Fruit fly (Drosophila melanogaster) whole organism, embryonic: Measurements from ENCODE around the gene ps.

Source experiments
- Atf6 ChIP-seq: fragments of 200-800 bp; sonication (Bioruptor generic); IDR thresholded peaks from 2 replicates; pipeline ENCODE4 v1.3.6; 2022; ENCODE audit warnings: missing biosample characterization, missing genetic modification characterization
- CG10979 ChIP-seq: fragments of 200-800 bp; sonication (Bioruptor generic); optimal IDR thresholded peaks from 2 replicates; lab custom pipeline; 2018; ENCODE audit warnings: missing biosample characterization, mild to moderate bottlenecking, missing genetic modification characterization, moderate library complexity
- CG12769 ChIP-seq: fragments of 200-800 bp; sonication (Bioruptor generic); optimal IDR thresholded peaks from 2 replicates; lab custom pipeline; 2019; ENCODE audit warnings: missing biosample characterization, mild to moderate bottlenecking, missing genetic modification characterization, moderate library complexity
- CG12942 ChIP-seq: fragments of 200-800 bp; sonication (Bioruptor generic); optimal IDR thresholded peaks from 3 replicates; lab custom pipeline; 2016; ENCODE audit warnings: missing biosample characterization, missing genetic modification characterization
- CG13624 ChIP-seq: fragments of 200-800 bp; sonication (Bioruptor generic); optimal IDR thresholded peaks from 2 replicates; lab custom pipeline; 2016; ENCODE audit warnings: missing biosample characterization, missing genetic modification characterization
- CG13894 ChIP-seq: fragments of 200-800 bp; sonication (Bioruptor generic); optimal IDR thresholded peaks from 3 replicates; lab custom pipeline; 2018; ENCODE audit warnings: missing biosample characterization, mild to moderate bottlenecking, missing genetic modification characterization, moderate library complexity
- CG14965 ChIP-seq: fragments of 200-800 bp; sonication (Bioruptor generic); optimal IDR thresholded peaks from 2 replicates; lab custom pipeline; 2016; ENCODE audit warnings: missing biosample characterization, missing genetic modification characterization, borderline replicate concordance
- CG16779 ChIP-seq: fragments of 200-800 bp; sonication (Bioruptor generic); IDR thresholded peaks from 2 replicates; pipeline ENCODE4 v1.3.6; 2022; ENCODE audit warnings: missing biosample characterization, missing genetic modification characterization
- CG17829 ChIP-seq: fragments of 200-800 bp; optimal IDR thresholded peaks from 2 replicates; lab custom pipeline; 2019; ENCODE audit warnings: missing biosample characterization, mild to moderate bottlenecking, missing genetic modification characterization, moderate library complexity
- CG2116 ChIP-seq: fragments of 200-800 bp; sonication (Bioruptor generic); optimal IDR thresholded peaks from 3 replicates; lab custom pipeline; 2018; ENCODE audit warnings: missing biosample characterization, mild to moderate bottlenecking, missing genetic modification characterization
- CG30020 ChIP-seq: fragments of 200-800 bp; optimal IDR thresholded peaks from 2 replicates; lab custom pipeline; 2019; ENCODE audit warnings: missing biosample characterization, mild to moderate bottlenecking, missing genetic modification characterization, moderate library complexity
- CG3065 ChIP-seq: fragments of 200-800 bp; sonication (Bioruptor generic); optimal IDR thresholded peaks from 2 replicates; lab custom pipeline; 2016; ENCODE audit warnings: missing biosample characterization, missing genetic modification characterization
- CG32532 ChIP-seq: fragments of 200-800 bp; sonication (Bioruptor generic); IDR thresholded peaks from 2 replicates; pipeline ENCODE4 v1.3.6; 2022; ENCODE audit warnings: missing biosample characterization, missing genetic modification characterization
- CG34224 ChIP-seq: fragments of 200-800 bp; sonication (Bioruptor generic); IDR thresholded peaks from 3 replicates; pipeline ENCODE4 v1.3.6; 2022; ENCODE audit warnings: missing biosample characterization, missing genetic modification characterization; ENCODE audit not compliant: partially characterized antibody
- CG3838 ChIP-seq: fragments of 200-800 bp; sonication (Bioruptor generic); optimal IDR thresholded peaks from 3 replicates; lab custom pipeline; 2016; ENCODE audit warnings: missing biosample characterization, missing genetic modification characterization
- CG4404 ChIP-seq: fragments of 200-800 bp; sonication (Bioruptor generic); IDR thresholded peaks from 2 replicates; pipeline ENCODE4 v1.3.6; 2022; ENCODE audit warnings: missing biosample characterization, missing genetic modification characterization
- CG4617 ChIP-seq: fragments of 200-800 bp; sonication (Bioruptor generic); optimal IDR thresholded peaks from 3 replicates; lab custom pipeline; 2016; ENCODE audit warnings: missing biosample characterization, missing genetic modification characterization, borderline replicate concordance
- CG7745 ChIP-seq: fragments of 200-800 bp; sonication (Bioruptor generic); optimal IDR thresholded peaks from 2 replicates; lab custom pipeline; 2018; ENCODE audit warnings: missing biosample characterization, mild to moderate bottlenecking, missing genetic modification characterization, moderate library complexity
- CG8281 ChIP-seq: fragments of 200-800 bp; sonication (Bioruptor generic); optimal IDR thresholded peaks from 2 replicates; lab custom pipeline; 2018; ENCODE audit warnings: missing biosample characterization, mild to moderate bottlenecking, missing genetic modification characterization, moderate library complexity
- CG8388 ChIP-seq: fragments of 200-800 bp; sonication (Bioruptor generic); optimal IDR thresholded peaks from 2 replicates; lab custom pipeline; 2019; ENCODE audit warnings: missing biosample characterization, mild to moderate bottlenecking, missing genetic modification characterization, moderate library complexity
- CG9932 ChIP-seq: fragments of 200-800 bp; sonication (Bioruptor generic); IDR thresholded peaks from 2 replicates; pipeline ENCODE4 v1.3.6; 2022; ENCODE audit warnings: missing biosample characterization, missing genetic modification characterization
- Camta ChIP-seq: fragments of 200-800 bp; sonication (Bioruptor generic); optimal IDR thresholded peaks from 2 replicates; lab custom pipeline; 2016; ENCODE audit warnings: missing biosample characterization, missing genetic modification characterization
- Dip2 ChIP-seq: fragments of 200-800 bp; sonication (Bioruptor generic); IDR thresholded peaks from 2 replicates; pipeline ENCODE4 v1.3.6; 2022; ENCODE audit warnings: missing biosample characterization, missing genetic modification characterization
- Doc2 ChIP-seq: fragments of 200-800 bp; sonication (Bioruptor generic); IDR thresholded peaks from 2 replicates; pipeline ENCODE4 v1.3.6; 2022; ENCODE audit warnings: missing biosample characterization, missing genetic modification characterization
- NC2β ChIP-seq: fragments of 200-800 bp; sonication (Bioruptor generic); optimal IDR thresholded peaks from 2 replicates; lab custom pipeline; 2016; ENCODE audit warnings: missing biosample characterization, missing genetic modification characterization
- NK7.1 ChIP-seq: fragments of 200-800 bp; sonication (Bioruptor generic); optimal IDR thresholded peaks from 3 replicates; lab custom pipeline; 2016; ENCODE audit warnings: missing biosample characterization, missing genetic modification characterization
- PHDP ChIP-seq: fragments of 200-800 bp; sonication (Bioruptor generic); optimal IDR thresholded peaks from 3 replicates; lab custom pipeline; 2018; ENCODE audit warnings: missing biosample characterization, mild to moderate bottlenecking, missing genetic modification characterization, moderate library complexity
- Spps ChIP-seq: fragments of 200-800 bp; sonication (Bioruptor generic); optimal IDR thresholded peaks from 2 replicates; lab custom pipeline; 2018; ENCODE audit warnings: missing biosample characterization, mild to moderate bottlenecking, missing genetic modification characterization
- abd-A ChIP-seq: fragments of 200-800 bp; sonication (Bioruptor generic); optimal IDR thresholded peaks from 3 replicates; lab custom pipeline; 2019; ENCODE audit warnings: missing biosample characterization, mild to moderate bottlenecking, missing genetic modification characterization, moderate library complexity
- ara ChIP-seq: fragments of 200-800 bp; sonication (Bioruptor generic); IDR thresholded peaks from 2 replicates; pipeline ENCODE4 v1.3.6; 2022; ENCODE audit warnings: missing biosample characterization, missing genetic modification characterization
- br ChIP-seq: fragments of >200 bp; optimal IDR thresholded peaks from 2 replicates; lab custom pipeline; 2017
- chif ChIP-seq, 2 experiments: fragments of 200-800 bp; sonication (Bioruptor generic); optimal IDR thresholded peaks; 3 replicates each; lab custom pipeline; 2016; ENCODE audit warnings: missing biosample characterization in 2 of 2, missing genetic modification characterization in 2 of 2
- crc ChIP-seq: fragments of 200-800 bp; sonication (Bioruptor generic); optimal IDR thresholded peaks from 2 replicates; lab custom pipeline; 2016; ENCODE audit warnings: missing biosample characterization, missing genetic modification characterization
- esg ChIP-seq: fragments of 200-800 bp; sonication (Bioruptor generic); conservative IDR thresholded peaks from 2 replicates; pipeline ENCODE4 v1.3.6; 2022; ENCODE audit warnings: missing biosample characterization, missing genetic modification characterization
- fu2 ChIP-seq: fragments of 200-800 bp; sonication (Bioruptor generic); optimal IDR thresholded peaks from 2 replicates; lab custom pipeline; 2016; ENCODE audit warnings: missing biosample characterization, missing genetic modification characterization
- gcm2 ChIP-seq: fragments of 200-800 bp; sonication (Bioruptor generic); optimal IDR thresholded peaks from 2 replicates; lab custom pipeline; 2016; ENCODE audit warnings: missing biosample characterization, missing genetic modification characterization
- jigr1 ChIP-seq: fragments of 200-800 bp; sonication (Bioruptor generic); IDR thresholded peaks from 3 replicates; pipeline ENCODE4 v1.3.6; 2022; ENCODE audit warnings: missing biosample characterization, missing genetic modification characterization
- klu ChIP-seq: fragments of 200-800 bp; sonication (Bioruptor generic); IDR thresholded peaks from 2 replicates; pipeline ENCODE4 v1.3.6; 2022; ENCODE audit warnings: missing biosample characterization, missing genetic modification characterization
- lbe ChIP-seq: fragments of 200-800 bp; sonication (Bioruptor generic); optimal IDR thresholded peaks from 2 replicates; lab custom pipeline; 2016; ENCODE audit warnings: missing biosample characterization, mild to moderate bottlenecking, missing genetic modification characterization
- lola ChIP-seq, 3 experiments: fragments of >200 bp in 2 of 3; fragments of 200-800 bp in 1 of 3; sonication (Bioruptor generic) in 1 of 3; optimal IDR thresholded peaks; 2 replicates each; lab custom pipeline; 2017 to 2019; ENCODE audit warnings: missing biosample characterization in 3 of 3, missing genetic modification characterization in 3 of 3, mild to moderate bottlenecking in 1 of 3, moderate library complexity in 1 of 3
- mam ChIP-seq: fragments of 200-800 bp; sonication (Bioruptor generic); optimal IDR thresholded peaks from 3 replicates; lab custom pipeline; 2016; ENCODE audit warnings: missing biosample characterization, missing genetic modification characterization
- mirr ChIP-seq: fragments of 200-800 bp; sonication (Bioruptor generic); optimal IDR thresholded peaks from 3 replicates; lab custom pipeline; 2018; ENCODE audit warnings: missing biosample characterization, mild to moderate bottlenecking, missing genetic modification characterization
- pb ChIP-seq: fragments of 200-800 bp; sonication (Bioruptor generic); optimal IDR thresholded peaks from 3 replicates; lab custom pipeline; 2016; ENCODE audit warnings: missing biosample characterization, missing genetic modification characterization
- row ChIP-seq: fragments of 200-800 bp; sonication (Bioruptor generic); IDR thresholded peaks from 3 replicates; pipeline ENCODE4 v1.3.6; 2022; ENCODE audit warnings: missing biosample characterization, missing genetic modification characterization
- sima ChIP-seq: fragments of 200-800 bp; sonication (Bioruptor generic); optimal IDR thresholded peaks from 2 replicates; lab custom pipeline; 2016; ENCODE audit warnings: missing biosample characterization, missing genetic modification characterization
- slp2 ChIP-seq: fragments of 200-800 bp; sonication (Bioruptor generic); optimal IDR thresholded peaks from 2 replicates; lab custom pipeline; 2016; ENCODE audit warnings: missing biosample characterization, missing genetic modification characterization
- sna ChIP-seq: fragments of 200-800 bp; sonication (Bioruptor generic); IDR thresholded peaks from 2 replicates; pipeline ENCODE4 v1.3.6; 2022; ENCODE audit warnings: missing biosample characterization, missing genetic modification characterization; ENCODE audit not compliant: partially characterized antibody
- sob ChIP-seq: fragments of 200-800 bp; sonication (Bioruptor generic); IDR thresholded peaks from 2 replicates; pipeline ENCODE4 v1.3.6; 2022; ENCODE audit warnings: missing biosample characterization, missing genetic modification characterization
- trem ChIP-seq: fragments of 200-800 bp; optimal IDR thresholded peaks from 3 replicates; lab custom pipeline; 2019; ENCODE audit warnings: missing biosample characterization, mild to moderate bottlenecking, missing genetic modification characterization, moderate library complexity
- trh ChIP-seq: fragments of 200-800 bp; sonication (Bioruptor generic); optimal IDR thresholded peaks from 2 replicates; lab custom pipeline; 2016; ENCODE audit warnings: missing biosample characterization, missing genetic modification characterization
- vvl ChIP-seq: fragments of 200-800 bp; sonication (Bioruptor generic); IDR thresholded peaks from 2 replicates; pipeline ENCODE4 v1.3.6; 2022; ENCODE audit warnings: missing biosample characterization, missing genetic modification characterization
- zfh2 ChIP-seq: fragments of 200-800 bp; sonication (Bioruptor generic); optimal IDR thresholded peaks from 2 replicates; lab custom pipeline; 2016; ENCODE audit warnings: missing biosample characterization, missing genetic modification characterization

The ps gene

DNA sequence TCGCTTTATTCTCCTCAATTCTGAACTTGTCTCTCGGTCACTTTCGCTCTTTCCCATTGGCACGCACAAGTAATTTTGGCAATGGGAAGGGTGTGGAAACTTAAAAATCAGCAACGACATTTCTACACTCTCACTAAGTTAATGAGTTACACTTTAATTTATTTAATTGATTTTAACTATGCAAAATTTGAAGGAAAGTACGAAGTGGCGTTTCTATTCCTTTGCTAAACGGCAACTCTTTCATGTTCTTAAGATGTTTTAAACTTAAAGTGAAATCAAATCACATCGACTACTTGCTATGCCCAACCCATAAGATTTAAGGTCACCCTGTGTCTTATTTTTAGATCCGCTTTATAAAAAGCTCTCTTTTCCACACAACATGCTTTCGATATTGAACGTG is 47.3 kb upstream of the ps start (continued):
- TF ChIP-seq ara (no peak), sob (peak; percentile 74), NC2β (GFP tag; lab: Kevin White, UChicago) (no peak), crc (peak; percentile 17), Doc2 (GFP tag; lab: Robert Waterston, UW) (no peak), NK7.1 (GFP tag; lab: Kevin White, UChicago) (no peak), CG13894 (tag; lab: Kevin White, UChicago) (no peak), fu2 (GFP tag; lab: Kevin White, UChicago) (peak; percentile 19), trh (GFP tag; lab: Kevin White, UChicago) (no peak), br (no peak), CG12769 (peak; percentile 45), CG2116 (no peak), CG8388 (GFP tag; lab: Kevin White, UChicago) (no peak), CG32532 (GFP tag; lab: Robert Waterston, UW) (peak; percentile 73), PHDP (tag; lab: Kevin White, UChicago) (peak; percentile 69), sna (GFP tag; lab: Robert Waterston, UW) (no peak), Spps (tag; lab: Kevin White, UChicago) (no peak), CG4404 (GFP tag; lab: Robert Waterston, UW) (peak; percentile 37; the same call in 1 of the 2 replicates), jigr1 (no peak), CG10979 (tag; lab: Kevin White, UChicago) (no peak), CG4617 (GFP tag; lab: Kevin White, UChicago) (no peak), Dip2 (GFP tag; lab: Robert Waterston, UW) (no peak), esg (GFP tag; lab: Robert Waterston, UW) (peak; percentile 62), vvl (GFP tag; lab: Robert Waterston, UW) (peak; percentile 54; the same call in 1 of the 2 replicates), chif (GFP tag; optimal IDR thresholded peaks at IDR 0.05; lab: Kevin White, UChicago) (peak in 1 of 2 experiments; percentile 26), CG9932 (GFP tag; lab: Robert Waterston, UW) (peak; percentile 69), trem (tag; lab: Kevin White, UChicago) (no peak), CG30020 (tag; lab: Kevin White, UChicago) (no peak), mirr (GFP tag; lab: Kevin White, UChicago) (no peak), CG3065 (GFP tag; lab: Kevin White, UChicago) (no peak), CG8281 (tag; lab: Kevin White, UChicago) (no peak), lola (GFP tag; optimal IDR thresholded peaks at IDR 0.05; lab: Kevin White, UChicago) (no peak), CG17829 (tag; lab: Kevin White, UChicago) (peak; percentile 5), Atf6 (peak; percentile 82), CG3838 (GFP tag; lab: Kevin White, UChicago) (no peak), abd-A (tag; lab: Kevin White, UChicago) (no peak), pb (GFP tag; lab: Kevin White, UChicago) (no peak), lbe (GFP tag; lab: Kevin White, UChicago) (no peak), klu (GFP tag; lab: Robert Waterston, UW) (no peak), slp2 (GFP tag; lab: Kevin White, UChicago) (peak; percentile 12), CG34224 (GFP tag; lab: Robert Waterston, UW) (no peak), Camta (GFP tag; lab: Kevin White, UChicago) (peak; percentile 26), CG16779 (GFP tag; lab: Robert Waterston, UW) (no peak), row (GFP tag; lab: Robert Waterston, UW) (peak; percentile 85), CG13624 (GFP tag; lab: Kevin White, UChicago) (peak; percentile 53), zfh2 (GFP tag; lab: Kevin White, UChicago) (peak; percentile 44), CG7745 (tag; lab: Kevin White, UChicago) (no peak), CG12942 (GFP tag; lab: Kevin White, UChicago) (peak; percentile 34), gcm2 (GFP tag; lab: Kevin White, UChicago) (peak; percentile 31), sima (GFP tag; lab: Kevin White, UChicago) (no peak), mam (GFP tag; lab: Kevin White, UChicago) (peak; percentile 62), CG14965 (GFP tag; lab: Kevin White, UChicago) (no peak)
